Fruit fly (Drosophila melanogaster) whole organism, embryonic: Measurements from ENCODE around the gene sdk.

ENCODE experiments used
- ATbp ChIP-seq: fragments of 200-800 bp; sonication (Bioruptor generic); optimal IDR thresholded peaks from 2 replicates; lab custom pipeline; 2017; ENCODE audit warnings: missing biosample characterization, mild to moderate bottlenecking, missing genetic modification characterization, missing genetic modification reagents
- Adf1 ChIP-seq: fragments of 200-800 bp; sonication (Bioruptor generic); IDR thresholded peaks from 2 replicates; pipeline ENCODE4 v1.3.6; 2022; ENCODE audit warnings: missing biosample characterization, missing genetic modification characterization
- Awh ChIP-seq: fragments of 200-800 bp; sonication (Bioruptor generic); IDR thresholded peaks from 2 replicates; pipeline ENCODE4, ENCODE4 v1.3.6; 2022; ENCODE audit warnings: missing biosample characterization, missing genetic modification characterization
- BEAF-32 ChIP-seq: fragments of 200-800 bp; sonication (Bioruptor generic); optimal IDR thresholded peaks from 3 replicates; lab custom pipeline; 2017; ENCODE audit warnings: missing biosample characterization, missing genetic modification characterization, mild to moderate bottlenecking, moderate library complexity, missing genetic modification reagents
- C15 ChIP-seq: fragments of 200-800 bp; sonication (Bioruptor generic); IDR thresholded peaks from 3 replicates; pipeline ENCODE4 v1.3.6; 2022; ENCODE audit warnings: missing biosample characterization, missing genetic modification characterization
- CG12155 ChIP-seq: fragments of 200-800 bp; sonication (Bioruptor generic); optimal IDR thresholded peaks from 3 replicates; lab custom pipeline; 2016; ENCODE audit warnings: missing biosample characterization, missing genetic modification characterization
- CG12219 ChIP-seq: fragments of 200-800 bp; sonication (Bioruptor generic); optimal IDR thresholded peaks from 3 replicates; lab custom pipeline; 2018; ENCODE audit warnings: missing biosample characterization, mild to moderate bottlenecking, missing genetic modification characterization
- CG12942 ChIP-seq: fragments of 200-800 bp; sonication (Bioruptor generic); optimal IDR thresholded peaks from 3 replicates; lab custom pipeline; 2016; ENCODE audit warnings: missing biosample characterization, missing genetic modification characterization
- CG13894 ChIP-seq: fragments of 200-800 bp; sonication (Bioruptor generic); optimal IDR thresholded peaks from 3 replicates; lab custom pipeline; 2018; ENCODE audit warnings: missing biosample characterization, mild to moderate bottlenecking, missing genetic modification characterization, moderate library complexity
- CG14014 ChIP-seq: fragments of 200-800 bp; sonication (Bioruptor generic); IDR thresholded peaks from 2 replicates; pipeline ENCODE4 v1.3.6; 2022; ENCODE audit warnings: missing biosample characterization, missing genetic modification characterization
- CG14710 ChIP-seq: fragments of 200-800 bp; sonication (Bioruptor generic); optimal IDR thresholded peaks from 3 replicates; lab custom pipeline; 2019; ENCODE audit warnings: missing biosample characterization, mild to moderate bottlenecking, missing genetic modification characterization, moderate library complexity
- CG15479 ChIP-seq: fragments of 200-800 bp; sonication (Bioruptor generic); optimal IDR thresholded peaks from 3 replicates; lab custom pipeline; 2019; ENCODE audit warnings: missing biosample characterization, mild to moderate bottlenecking, missing genetic modification characterization, moderate library complexity
- CG17361 ChIP-seq: fragments of 200-800 bp; sonication (Bioruptor generic); IDR thresholded peaks from 3 replicates; pipeline ENCODE4 v1.3.6; 2022; ENCODE audit warnings: missing biosample characterization, missing genetic modification characterization
- CG17802 ChIP-seq: fragments of 200-800 bp; sonication (Bioruptor generic); optimal IDR thresholded peaks from 2 replicates; lab custom pipeline; 2018; ENCODE audit warnings: missing biosample characterization, mild to moderate bottlenecking, missing genetic modification characterization, moderate library complexity
- CG17829 ChIP-seq: fragments of 200-800 bp; optimal IDR thresholded peaks from 2 replicates; lab custom pipeline; 2019; ENCODE audit warnings: missing biosample characterization, mild to moderate bottlenecking, missing genetic modification characterization, moderate library complexity
- CG3065 ChIP-seq: fragments of 200-800 bp; sonication (Bioruptor generic); optimal IDR thresholded peaks from 2 replicates; lab custom pipeline; 2016; ENCODE audit warnings: missing biosample characterization, missing genetic modification characterization
- CG31365 ChIP-seq: fragments of 200-800 bp; sonication (Bioruptor generic); optimal IDR thresholded peaks from 2 replicates; lab custom pipeline; 2018; ENCODE audit warnings: missing biosample characterization, mild to moderate bottlenecking, missing genetic modification characterization
- CG3847 ChIP-seq: fragments of 200-800 bp; sonication (Bioruptor generic); IDR thresholded peaks from 2 replicates; pipeline ENCODE4 v1.3.6; 2022; ENCODE audit warnings: missing biosample characterization, missing genetic modification characterization
- CG4617 ChIP-seq: fragments of 200-800 bp; sonication (Bioruptor generic); optimal IDR thresholded peaks from 3 replicates; lab custom pipeline; 2016; ENCODE audit warnings: missing biosample characterization, missing genetic modification characterization, borderline replicate concordance
- CG7786 ChIP-seq: fragments of 200-800 bp; sonication (Bioruptor generic); optimal IDR thresholded peaks from 2 replicates; lab custom pipeline; 2016; ENCODE audit warnings: missing biosample characterization, missing genetic modification characterization
- CkIIα-i1 ChIP-seq: fragments of 200-800 bp; sonication (Bioruptor generic); IDR thresholded peaks from 2 replicates; pipeline ENCODE4 v1.3.6; 2022; ENCODE audit warnings: missing biosample characterization, missing genetic modification characterization
- Hmr ChIP-seq: fragments of 200-800 bp; sonication (Bioruptor generic); optimal IDR thresholded peaks from 3 replicates; lab custom pipeline; 2017; ENCODE audit warnings: mild to moderate bottlenecking, missing biosample characterization, missing genetic modification reagents, missing genetic modification characterization
- Hmx ChIP-seq: fragments of 200-800 bp; sonication (Bioruptor generic); optimal IDR thresholded peaks from 2 replicates; lab custom pipeline; 2016; ENCODE audit warnings: missing biosample characterization, missing genetic modification characterization
- Kr ChIP-seq: fragments of 200-800 bp; sonication (Bioruptor generic); optimal IDR thresholded peaks from 2 replicates; lab custom pipeline; 2017; ENCODE audit warnings: missing biosample characterization, mild to moderate bottlenecking, missing genetic modification characterization
- MESR4 ChIP-seq: fragments of 200-800 bp; sonication (Bioruptor generic); optimal IDR thresholded peaks from 2 replicates; lab custom pipeline; 2018; ENCODE audit warnings: missing biosample characterization, mild to moderate bottlenecking, missing genetic modification characterization, moderate library complexity
- NK7.1 ChIP-seq: fragments of 200-800 bp; sonication (Bioruptor generic); optimal IDR thresholded peaks from 3 replicates; lab custom pipeline; 2016; ENCODE audit warnings: missing biosample characterization, missing genetic modification characterization
- Nf-YA ChIP-seq: fragments of 200-800 bp; sonication (Bioruptor generic); IDR thresholded peaks from 2 replicates; pipeline ENCODE4 v1.3.6; 2022; ENCODE audit warnings: missing biosample characterization, missing genetic modification characterization
- Rfx ChIP-seq: fragments of 200-800 bp; sonication (Bioruptor generic); IDR thresholded peaks from 2 replicates; pipeline ENCODE4 v1.3.6; 2022; ENCODE audit warnings: missing biosample characterization, missing genetic modification characterization
- Side ChIP-seq: fragments of 200-800 bp; sonication (Bioruptor generic); optimal IDR thresholded peaks from 2 replicates; lab custom pipeline; 2016; ENCODE audit warnings: missing biosample characterization, missing genetic modification characterization
- Sox102F ChIP-seq: fragments of 200-800 bp; sonication (Bioruptor generic); optimal IDR thresholded peaks from 2 replicates; lab custom pipeline; 2018; ENCODE audit warnings: missing biosample characterization, mild to moderate bottlenecking, missing genetic modification characterization, moderate library complexity
- ato ChIP-seq: fragments of 200-800 bp; sonication (Bioruptor generic); IDR thresholded peaks from 2 replicates; pipeline ENCODE4 v1.3.6; 2022; ENCODE audit warnings: missing biosample characterization, missing genetic modification characterization; ENCODE audit not compliant: partially characterized antibody
- br ChIP-seq: fragments of >200 bp; optimal IDR thresholded peaks from 2 replicates; lab custom pipeline; 2017
- bsh ChIP-seq, 2 experiments: fragments of 200-800 bp; sonication (Bioruptor generic); optimal IDR thresholded peaks; 2 replicates each; lab custom pipeline; 2017 to 2018; ENCODE audit warnings: mild to moderate bottlenecking in 2 of 2, missing biosample characterization in 2 of 2, missing genetic modification characterization in 2 of 2, moderate library complexity in 1 of 2
- cas ChIP-seq: fragments of 200-800 bp; sonication (Bioruptor generic); IDR thresholded peaks from 2 replicates; pipeline ENCODE4 v1.3.6; 2022; ENCODE audit warnings: missing biosample characterization, missing genetic modification characterization
- chif ChIP-seq, 2 experiments: fragments of 200-800 bp; sonication (Bioruptor generic); optimal IDR thresholded peaks; 3 replicates each; lab custom pipeline; 2016; ENCODE audit warnings: missing biosample characterization in 2 of 2, missing genetic modification characterization in 2 of 2
- dysf ChIP-seq: fragments of 200-800 bp; sonication (Bioruptor generic); IDR thresholded peaks from 3 replicates; pipeline ENCODE4 v1.3.6; 2022; ENCODE audit warnings: missing biosample characterization, missing genetic modification characterization
- ewg ChIP-seq: fragments of 200-800 bp; sonication (Bioruptor generic); optimal IDR thresholded peaks from 3 replicates; lab custom pipeline; 2017; ENCODE audit warnings: mild to moderate bottlenecking, missing biosample characterization, missing genetic modification reagents, missing genetic modification characterization
- ham ChIP-seq: fragments of 200-800 bp; sonication (Bioruptor generic); IDR thresholded peaks from 2 replicates; pipeline ENCODE4 v1.3.6; 2022; ENCODE audit warnings: missing biosample characterization, missing genetic modification characterization
- kah ChIP-seq: fragments of 200-800 bp; sonication (Bioruptor generic); optimal IDR thresholded peaks from 2 replicates; lab custom pipeline; 2018; ENCODE audit warnings: missing biosample characterization, mild to moderate bottlenecking, missing genetic modification characterization
- kay ChIP-seq: fragments of 200-800 bp; sonication (Bioruptor generic); optimal IDR thresholded peaks from 2 replicates; lab custom pipeline; 2016; ENCODE audit warnings: missing biosample characterization, missing genetic modification characterization
- ken ChIP-seq: fragments of 200-800 bp; sonication (Bioruptor generic); IDR thresholded peaks from 3 replicates; pipeline ENCODE4 v1.3.6; 2022; ENCODE audit warnings: missing biosample characterization, missing genetic modification characterization
- klu ChIP-seq: fragments of 200-800 bp; sonication (Bioruptor generic); IDR thresholded peaks from 2 replicates; pipeline ENCODE4 v1.3.6; 2022; ENCODE audit warnings: missing biosample characterization, missing genetic modification characterization
- lilli ChIP-seq: fragments of 200-800 bp; sonication (Bioruptor generic); optimal IDR thresholded peaks from 3 replicates; lab custom pipeline; 2016; ENCODE audit warnings: missing biosample characterization, missing genetic modification characterization
- mld ChIP-seq: fragments of 200-800 bp; sonication (Bioruptor generic); IDR thresholded peaks from 3 replicates; pipeline ENCODE4 v1.3.6; 2022; ENCODE audit warnings: missing biosample characterization, missing genetic modification characterization; ENCODE audit not compliant: partially characterized antibody
- nerfin-1 ChIP-seq: fragments of 200-800 bp; sonication (Bioruptor generic); optimal IDR thresholded peaks from 3 replicates; lab custom pipeline; 2019; ENCODE audit warnings: missing biosample characterization, mild to moderate bottlenecking, missing genetic modification characterization, moderate library complexity
- pzg ChIP-seq: fragments of 200-800 bp; sonication (Bioruptor generic); optimal IDR thresholded peaks from 3 replicates; lab custom pipeline; 2018; ENCODE audit warnings: missing biosample characterization, mild to moderate bottlenecking, missing genetic modification characterization, moderate library complexity
- sima ChIP-seq: fragments of 200-800 bp; sonication (Bioruptor generic); optimal IDR thresholded peaks from 2 replicates; lab custom pipeline; 2016; ENCODE audit warnings: missing biosample characterization, missing genetic modification characterization
- slbo ChIP-seq: fragments of 200-800 bp; sonication (Bioruptor generic); IDR thresholded peaks from 2 replicates; pipeline ENCODE4 v1.3.6; 2022; ENCODE audit warnings: missing biosample characterization, missing genetic modification characterization
- sna ChIP-seq: fragments of 200-800 bp; sonication (Bioruptor generic); IDR thresholded peaks from 2 replicates; pipeline ENCODE4 v1.3.6; 2022; ENCODE audit warnings: missing biosample characterization, missing genetic modification characterization; ENCODE audit not compliant: partially characterized antibody
- zfh1 ChIP-seq: fragments of 200-800 bp; sonication (Bioruptor generic); IDR thresholded peaks from 3 replicates; pipeline ENCODE4 v1.3.6; 2022; ENCODE audit warnings: missing biosample characterization, missing genetic modification characterization

The sdk gene

dm6 chrX:765039-765508 lies 78.4 kb downstream of the sdk start, which contains the start of gene RpL22 (continued):
- TF ChIP-seq ATbp (GFP tag; lab: Kevin White, UChicago): peak; percentile 90
- TF ChIP-seq CG4617 (GFP tag; lab: Kevin White, UChicago): peak; percentile 81
- peak; percentile 80 for TF ChIP-seq CG17829
- peak; percentile 100 for TF ChIP-seq MESR4
- TF ChIP-seq nerfin-1: peak; percentile 66
- TF ChIP-seq ato (GFP tag; lab: Robert Waterston, UW): no peak
- peak; percentile 73 for TF ChIP-seq kah (GFP tag; lab: Kevin White, UChicago)
- TF ChIP-seq cas (GFP tag; lab: Robert Waterston, UW): peak; percentile 80
- 0 out of 2 replicates have a peak, but pooled peaks have one; percentile 35 for TF ChIP-seq CkIIα-i1 (GFP tag; lab: Robert Waterston, UW)
- peak; percentile 83 for TF ChIP-seq CG12219
- peak; percentile 56; the same call in 1 of the 2 replicates for TF ChIP-seq ham (GFP tag; lab: Robert Waterston, UW)
- TF ChIP-seq Side: peak; percentile 94
- peak; percentile 94 for TF ChIP-seq ewg (GFP tag; lab: Kevin White, UChicago)
- no peak for TF ChIP-seq Hmx (GFP tag; lab: Kevin White, UChicago)
- peak; percentile 98 for TF ChIP-seq Hmr (GFP tag; lab: Kevin White, UChicago)
- TF ChIP-seq C15: peak; percentile 73; the same call in 1 of the 3 replicates
- peak; percentile 79 for TF ChIP-seq CG3065 (GFP tag; lab: Kevin White, UChicago)
- peak; percentile 73 for TF ChIP-seq CG17802 (tag; lab: Kevin White, UChicago)
- peak; percentile 82 for TF ChIP-seq dysf
- peak; percentile 73 for TF ChIP-seq Adf1
- TF ChIP-seq sima (GFP tag; lab: Kevin White, UChicago): peak; percentile 78
- TF ChIP-seq CG12155: peak; percentile 72
- TF ChIP-seq zfh1 (GFP tag; lab: Robert Waterston, UW): peak; percentile 89
- peak; percentile 86 for TF ChIP-seq slbo
- TF ChIP-seq Sox102F: peak; percentile 60
- TF ChIP-seq sna: no peak
- peak; percentile 91 for TF ChIP-seq NK7.1 (GFP tag; lab: Kevin White, UChicago)
- TF ChIP-seq kay (GFP tag; lab: Kevin White, UChicago): peak; percentile 64
- peak; percentile 67 for TF ChIP-seq CG17361
- TF ChIP-seq BEAF-32 (GFP tag; lab: Kevin White, UChicago): peak; percentile 66
- TF ChIP-seq Rfx: peak; percentile 94
- no peak for TF ChIP-seq mld
- peak; percentile 91 for TF ChIP-seq CG3847 (GFP tag; lab: Robert Waterston, UW)
- TF ChIP-seq CG15479 (GFP tag; lab: Kevin White, UChicago): no peak
- TF ChIP-seq Kr (GFP tag; lab: Kevin White, UChicago): no peak
- peak; percentile 79 for TF ChIP-seq Awh (GFP tag; lab: Robert Waterston, UW)
- peak; percentile 85 for TF ChIP-seq CG12942 (GFP tag; lab: Kevin White, UChicago)
- TF ChIP-seq Nf-YA: peak; percentile 44; the same call in 1 of the 2 replicates
- TF ChIP-seq pzg: peak; percentile 98
- peak; percentile 43; the same call in 1 of the 2 replicates for TF ChIP-seq klu (GFP tag; lab: Robert Waterston, UW)
- peak; percentile 88 for TF ChIP-seq ken (GFP tag; lab: Robert Waterston, UW)
- TF ChIP-seq CG7786: peak; percentile 78
- TF ChIP-seq CG13894 (tag; lab: Kevin White, UChicago): peak; percentile 88
- TF ChIP-seq CG14014 (GFP tag; lab: Robert Waterston, UW): peak; percentile 86
- peak; percentile 85 to 91 for TF ChIP-seq chif (GFP tag; optimal IDR thresholded peaks at IDR 0.05; lab: Kevin White, UChicago)
- TF ChIP-seq lilli (GFP tag; lab: Kevin White, UChicago): peak; percentile 79
- TF ChIP-seq CG14710: peak; percentile 94
- no peak for TF ChIP-seq br (lab: Kevin White, UChicago)
- TF ChIP-seq CG31365 (tag; lab: Kevin White, UChicago): peak; percentile 83
- TF ChIP-seq bsh (GFP tag; optimal IDR thresholded peaks at IDR 0.05; lab: Kevin White, UChicago): peak; percentile 37 to 75
